Fruit fly (Drosophila melanogaster) whole organism, embryonic: Measurements from ENCODE around the gene CG2076.

Experiments
- ATbp ChIP-seq: fragments of 200-800 bp; sonication (Bioruptor generic); optimal IDR thresholded peaks from 2 replicates; lab custom pipeline; 2017; ENCODE audit warnings: missing biosample characterization, mild to moderate bottlenecking, missing genetic modification characterization, missing genetic modification reagents
- Adf1 ChIP-seq: fragments of 200-800 bp; sonication (Bioruptor generic); IDR thresholded peaks from 2 replicates; pipeline ENCODE4 v1.3.6; 2022; ENCODE audit warnings: missing biosample characterization, missing genetic modification characterization
- Atf3 ChIP-seq: fragments of 200-800 bp; sonication (Bioruptor generic); optimal IDR thresholded peaks from 3 replicates; lab custom pipeline; 2016; ENCODE audit warnings: missing biosample characterization, missing genetic modification characterization
- CG1233 ChIP-seq: fragments of 200-800 bp; sonication (Bioruptor generic); optimal IDR thresholded peaks from 4 replicates; lab custom pipeline; 2018; ENCODE audit warnings: missing biosample characterization, mild to moderate bottlenecking, missing genetic modification characterization
- CG13123 ChIP-seq: fragments of 200-800 bp; sonication (Bioruptor generic); optimal IDR thresholded peaks from 2 replicates; lab custom pipeline; 2016; ENCODE audit warnings: missing biosample characterization, missing genetic modification characterization
- CG14667 ChIP-seq: fragments of 200-800 bp; sonication (Bioruptor generic); IDR thresholded peaks from 2 replicates; pipeline ENCODE4 v1.3.6; 2022; ENCODE audit warnings: missing biosample characterization, missing genetic modification characterization
- CG14710 ChIP-seq: fragments of 200-800 bp; sonication (Bioruptor generic); optimal IDR thresholded peaks from 3 replicates; lab custom pipeline; 2019; ENCODE audit warnings: missing biosample characterization, mild to moderate bottlenecking, missing genetic modification characterization, moderate library complexity
- CG15269 ChIP-seq: fragments of 200-800 bp; sonication (Bioruptor generic); optimal IDR thresholded peaks from 2 replicates; lab custom pipeline; 2018; ENCODE audit warnings: missing biosample characterization, mild to moderate bottlenecking, missing genetic modification characterization, moderate library complexity
- CG1603 ChIP-seq: fragments of 200-800 bp; sonication (Bioruptor generic); optimal IDR thresholded peaks from 2 replicates; lab custom pipeline; 2019; ENCODE audit warnings: missing biosample characterization, mild to moderate bottlenecking, missing genetic modification characterization, moderate library complexity
- CG16813 ChIP-seq: fragments of 200-800 bp; sonication (Bioruptor generic); IDR thresholded peaks from 3 replicates; pipeline ENCODE4 v1.3.6; 2022; ENCODE audit warnings: missing biosample characterization, missing genetic modification characterization; ENCODE audit not compliant: partially characterized antibody
- CG17328 ChIP-seq: fragments of 200-800 bp; sonication (Bioruptor generic); IDR thresholded peaks from 2 replicates; pipeline ENCODE4 v1.3.6; 2022; ENCODE audit warnings: missing biosample characterization, missing genetic modification characterization
- CG31388 ChIP-seq: fragments of 200-800 bp; sonication (Bioruptor generic); optimal IDR thresholded peaks from 2 replicates; lab custom pipeline; 2016; ENCODE audit warnings: missing biosample characterization, missing genetic modification characterization
- CG32532 ChIP-seq: fragments of 200-800 bp; sonication (Bioruptor generic); IDR thresholded peaks from 2 replicates; pipeline ENCODE4 v1.3.6; 2022; ENCODE audit warnings: missing biosample characterization, missing genetic modification characterization
- CG3281 ChIP-seq: fragments of 200-800 bp; sonication (Bioruptor generic); optimal IDR thresholded peaks from 3 replicates; lab custom pipeline; 2017; ENCODE audit warnings: missing biosample characterization, mild to moderate bottlenecking, missing genetic modification characterization
- CG4360 ChIP-seq: fragments of 200-800 bp; sonication (Bioruptor generic); IDR thresholded peaks from 2 replicates; pipeline ENCODE4 v1.3.6; 2022; ENCODE audit warnings: missing biosample characterization, missing genetic modification characterization
- CG4404 ChIP-seq: fragments of 200-800 bp; sonication (Bioruptor generic); IDR thresholded peaks from 2 replicates; pipeline ENCODE4 v1.3.6; 2022; ENCODE audit warnings: missing biosample characterization, missing genetic modification characterization
- CG5180 ChIP-seq: fragments of 200-800 bp; sonication (Bioruptor generic); optimal IDR thresholded peaks from 3 replicates; lab custom pipeline; 2017; ENCODE audit warnings: missing biosample characterization, missing genetic modification characterization, mild to moderate bottlenecking, moderate library complexity, missing genetic modification reagents
- CG7987 ChIP-seq: fragments of 200-800 bp; sonication (Bioruptor generic); optimal IDR thresholded peaks from 2 replicates; lab custom pipeline; 2018; ENCODE audit warnings: missing biosample characterization, mild to moderate bottlenecking, missing genetic modification characterization, moderate library complexity
- CG9437 ChIP-seq: fragments of 200-800 bp; sonication (Bioruptor generic); optimal IDR thresholded peaks from 2 replicates; lab custom pipeline; 2018; ENCODE audit warnings: missing biosample characterization, mild to moderate bottlenecking, missing genetic modification characterization
- CG9727 ChIP-seq: fragments of 200-800 bp; sonication (Bioruptor generic); optimal IDR thresholded peaks from 3 replicates; lab custom pipeline; 2017; ENCODE audit warnings: missing biosample characterization, mild to moderate bottlenecking, missing genetic modification characterization
- CHES-1-like ChIP-seq: fragments of 200-800 bp; sonication (Bioruptor generic); optimal IDR thresholded peaks from 2 replicates; lab custom pipeline; 2016; ENCODE audit warnings: missing biosample characterization, missing genetic modification characterization
- Elba2 ChIP-seq: fragments of 200-800 bp; sonication (Bioruptor generic); optimal IDR thresholded peaks from 3 replicates; lab custom pipeline; 2016; ENCODE audit warnings: missing biosample characterization, missing genetic modification characterization
- Ets65A ChIP-seq: fragments of 200-800 bp; sonication (Bioruptor generic); peaks from one replicate; lab custom pipeline; 2016; ENCODE audit warnings: missing biosample characterization, missing genetic modification characterization
- Gsc ChIP-seq: fragments of 200-800 bp; sonication (Bioruptor generic); IDR thresholded peaks from 2 replicates; pipeline ENCODE4 v1.3.6; 2022; ENCODE audit warnings: missing biosample characterization, missing genetic modification characterization
- HmgD ChIP-seq: fragments of 200-800 bp; sonication (Bioruptor generic); optimal IDR thresholded peaks from 3 replicates; lab custom pipeline; 2016; ENCODE audit warnings: missing biosample characterization, missing genetic modification characterization
- Hr3 ChIP-seq: fragments of 200-800 bp; sonication (Bioruptor generic); optimal IDR thresholded peaks from 3 replicates; lab custom pipeline; 2016; ENCODE audit warnings: missing biosample characterization, missing genetic modification characterization
- Jarid2 ChIP-seq: fragments of 200-800 bp; sonication (Bioruptor generic); optimal IDR thresholded peaks from 3 replicates; lab custom pipeline; 2017; ENCODE audit warnings: mild to moderate bottlenecking, missing biosample characterization, missing genetic modification reagents, missing genetic modification characterization
- Optix ChIP-seq: fragments of 200-800 bp; sonication (Bioruptor generic); IDR thresholded peaks from 3 replicates; pipeline ENCODE4 v1.3.6; 2022; ENCODE audit warnings: missing biosample characterization, missing genetic modification characterization
- Pdp1 ChIP-seq, 2 experiments: fragments of 200-800 bp; sonication (Bioruptor generic); optimal IDR thresholded peaks; 3 replicates each; lab custom pipeline; 2016; ENCODE audit warnings: missing biosample characterization in 2 of 2, missing genetic modification characterization in 2 of 2, mild to moderate bottlenecking in 1 of 2, moderate library complexity in 1 of 2
- Poxn ChIP-seq: fragments of 200-800 bp; sonication (Bioruptor generic); IDR thresholded peaks from 2 replicates; pipeline ENCODE4 v1.3.6; 2022; ENCODE audit warnings: missing biosample characterization, missing genetic modification characterization
- Rfx ChIP-seq: fragments of 200-800 bp; sonication (Bioruptor generic); IDR thresholded peaks from 2 replicates; pipeline ENCODE4 v1.3.6; 2022; ENCODE audit warnings: missing biosample characterization, missing genetic modification characterization
- Six4 ChIP-seq: fragments of 200-800 bp; sonication (Bioruptor generic); optimal IDR thresholded peaks from 2 replicates; lab custom pipeline; 2016; ENCODE audit warnings: missing biosample characterization, missing genetic modification characterization
- Sox100B ChIP-seq: fragments of 200-800 bp; sonication (Bioruptor generic); optimal IDR thresholded peaks from 3 replicates; lab custom pipeline; 2018; ENCODE audit warnings: missing biosample characterization, mild to moderate bottlenecking, missing genetic modification characterization
- Sox102F ChIP-seq: fragments of 200-800 bp; sonication (Bioruptor generic); optimal IDR thresholded peaks from 2 replicates; lab custom pipeline; 2018; ENCODE audit warnings: missing biosample characterization, mild to moderate bottlenecking, missing genetic modification characterization, moderate library complexity
- Spps ChIP-seq: fragments of 200-800 bp; sonication (Bioruptor generic); optimal IDR thresholded peaks from 2 replicates; lab custom pipeline; 2018; ENCODE audit warnings: missing biosample characterization, mild to moderate bottlenecking, missing genetic modification characterization
- Sry-δ ChIP-seq: fragments of 200-800 bp; sonication (Bioruptor generic); optimal IDR thresholded peaks from 2 replicates; lab custom pipeline; 2016; ENCODE audit warnings: missing biosample characterization, missing genetic modification characterization
- Xbp1 ChIP-seq: fragments of 200-800 bp; sonication (Bioruptor generic); optimal IDR thresholded peaks from 3 replicates; lab custom pipeline; 2016; ENCODE audit warnings: missing biosample characterization, mild to moderate bottlenecking, missing genetic modification characterization
- al ChIP-seq: fragments of 200-800 bp; sonication (Bioruptor generic); IDR thresholded peaks from 2 replicates; pipeline ENCODE4 v1.3.6; 2022; ENCODE audit warnings: missing biosample characterization, missing genetic modification characterization
- az2 ChIP-seq: fragments of 200-800 bp; sonication (Bioruptor generic); optimal IDR thresholded peaks from 3 replicates; lab custom pipeline; 2016; ENCODE audit warnings: missing biosample characterization, missing genetic modification characterization
- btn ChIP-seq: fragments of 200-800 bp; sonication (Bioruptor generic); optimal IDR thresholded peaks from 2 replicates; lab custom pipeline; 2016; ENCODE audit warnings: missing biosample characterization, missing genetic modification characterization
- cad ChIP-seq: fragments of >200 bp; optimal IDR thresholded peaks from 2 replicates; lab custom pipeline; 2017; ENCODE audit warnings: missing biosample characterization, missing genetic modification characterization
- dysf ChIP-seq: fragments of 200-800 bp; sonication (Bioruptor generic); IDR thresholded peaks from 3 replicates; pipeline ENCODE4 v1.3.6; 2022; ENCODE audit warnings: missing biosample characterization, missing genetic modification characterization
- inv ChIP-seq: fragments of 200-800 bp; sonication (Bioruptor generic); IDR thresholded peaks from 2 replicates; pipeline ENCODE4 v1.3.6; 2022; ENCODE audit warnings: missing biosample characterization, missing genetic modification characterization; ENCODE audit not compliant: partially characterized antibody
- ken ChIP-seq: fragments of 200-800 bp; sonication (Bioruptor generic); IDR thresholded peaks from 3 replicates; pipeline ENCODE4 v1.3.6; 2022; ENCODE audit warnings: missing biosample characterization, missing genetic modification characterization
- sd ChIP-seq: fragments of 200-800 bp; sonication (Bioruptor generic); optimal IDR thresholded peaks from 3 replicates; lab custom pipeline; 2018; ENCODE audit warnings: missing biosample characterization, mild to moderate bottlenecking, missing genetic modification characterization, moderate library complexity
- sima ChIP-seq: fragments of 200-800 bp; sonication (Bioruptor generic); optimal IDR thresholded peaks from 2 replicates; lab custom pipeline; 2016; ENCODE audit warnings: missing biosample characterization, missing genetic modification characterization
- slou ChIP-seq: fragments of 200-800 bp; sonication (Bioruptor generic); optimal IDR thresholded peaks from 3 replicates; lab custom pipeline; 2016; ENCODE audit warnings: missing biosample characterization, missing genetic modification characterization
- stc ChIP-seq: fragments of 200-800 bp; sonication (Bioruptor generic); IDR thresholded peaks from 2 replicates; pipeline ENCODE4 v1.3.6; 2022; ENCODE audit warnings: missing biosample characterization, missing genetic modification characterization
- tna ChIP-seq: fragments of 200-800 bp; sonication (Bioruptor generic); IDR thresholded peaks from 2 replicates; pipeline ENCODE4 v1.3.6; 2022; ENCODE audit warnings: missing biosample characterization, missing genetic modification characterization; ENCODE audit not compliant: partially characterized antibody
- tup ChIP-seq: fragments of 200-800 bp; sonication (Bioruptor generic); optimal IDR thresholded peaks from 2 replicates; lab custom pipeline; 2016; ENCODE audit warnings: missing biosample characterization, mild to moderate bottlenecking, missing genetic modification characterization, moderate library complexity
- unc-4 ChIP-seq: fragments of 200-800 bp; sonication (Bioruptor generic); IDR thresholded peaks from 2 replicates; pipeline ENCODE4 v1.3.6; 2022; ENCODE audit warnings: missing biosample characterization, missing genetic modification characterization; ENCODE audit not compliant: partially characterized antibody
- vvl ChIP-seq: fragments of 200-800 bp; sonication (Bioruptor generic); IDR thresholded peaks from 2 replicates; pipeline ENCODE4 v1.3.6; 2022; ENCODE audit warnings: missing biosample characterization, missing genetic modification characterization

Gene CG2076

dm6 chrX:11128828-11129227 is 38.8 kb downstream of the CG2076 start, which contains the start of gene SrpRalpha (continued):
- TF ChIP-seq CG13123 (GFP tag; lab: Kevin White, UChicago) (no peak), CG14667 (GFP tag; lab: Robert Waterston, UW) (no peak), Hr3 (GFP tag; lab: Kevin White, UChicago) (no peak), Six4 (GFP tag; lab: Kevin White, UChicago) (no peak), Poxn (GFP tag; lab: Robert Waterston, UW) (no peak), sd (tag; lab: Kevin White, UChicago) (no peak), CG14710 (tag; lab: Kevin White, UChicago) (peak; percentile 59), CHES-1-like (no peak), Optix (no peak), inv (GFP tag; lab: Robert Waterston, UW) (no peak), CG31388 (GFP tag; lab: Kevin White, UChicago) (no peak), sima (no peak), CG4404 (GFP tag; lab: Robert Waterston, UW) (no peak), Elba2 (GFP tag; lab: Kevin White, UChicago) (no peak), CG15269 (tag; lab: Kevin White, UChicago) (no peak), btn (GFP tag; lab: Kevin White, UChicago) (no peak), Rfx (GFP tag; lab: Robert Waterston, UW) (no peak), CG17328 (GFP tag; lab: Robert Waterston, UW) (no peak), Pdp1 (GFP tag; optimal IDR thresholded peaks at IDR 0.05; lab: Kevin White, UChicago) (peak in 1 of 2 experiments; percentile 5), CG3281 (no peak), CG4360 (GFP tag; lab: Robert Waterston, UW) (no peak), al (GFP tag; lab: Robert Waterston, UW) (no peak), Sox100B (no peak), Spps (tag; lab: Kevin White, UChicago) (no peak), tup (no peak), stc (GFP tag; lab: Robert Waterston, UW) (no peak), CG5180 (GFP tag; lab: Kevin White, UChicago) (no peak), Sry-δ (GFP tag; lab: Kevin White, UChicago) (peak; percentile 84), Ets65A (no peak), unc-4 (GFP tag; lab: Robert Waterston, UW) (peak; percentile 47; the same call in 1 of the 2 replicates), cad (GFP tag; lab: Kevin White, UChicago) (no peak), CG9727 (GFP tag; lab: Kevin White, UChicago) (no peak), slou (GFP tag; lab: Kevin White, UChicago) (no peak), Sox102F (GFP tag; lab: Kevin White, UChicago) (no peak), Atf3 (no peak), Adf1 (GFP tag; lab: Robert Waterston, UW) (no peak), Jarid2 (GFP tag; lab: Kevin White, UChicago) (no peak), tna (GFP tag; lab: Robert Waterston, UW) (no peak), vvl (GFP tag; lab: Robert Waterston, UW) (peak; percentile 63; the same call in 1 of the 2 replicates), ken (GFP tag; lab: Robert Waterston, UW) (no peak), CG32532 (no peak), CG1233 (GFP tag; lab: Kevin White, UChicago) (no peak), dysf (GFP tag; lab: Robert Waterston, UW) (no peak), HmgD (GFP tag; lab: Kevin White, UChicago) (no peak), Gsc (GFP tag; lab: Robert Waterston, UW) (no peak), Xbp1 (GFP tag; lab: Kevin White, UChicago) (peak; percentile 56), CG1603 (tag; lab: Kevin White, UChicago) (no peak), CG16813 (GFP tag; lab: Robert Waterston, UW) (peak; percentile 33; the same call in 1 of the 3 replicates), CG7987 (GFP tag; lab: Kevin White, UChicago) (no peak), CG9437 (GFP tag; lab: Kevin White, UChicago) (no peak), ATbp (GFP tag; lab: Kevin White, UChicago) (no peak), az2 (GFP tag; lab: Kevin White, UChicago) (no peak)
